Worm (Caenorhabditis elegans) whole organism, early embryonic: ENCODE results near the gene T06E6.10.

Experiments
- ceh-36 ChIP-seq: sonication (generic microtip); optimal IDR thresholded peaks from 2 replicates; lab custom pipeline; 2016; ENCODE audit warnings: missing genetic modification characterization, inconsistent platforms, missing compliant biosample characterization
- sea-1 ChIP-seq: fragments of 200-800 bp; sonication (Bioruptor generic); conservative IDR thresholded peaks from 2 replicates; pipeline ENCODE4 v1.3.6; 2022; ENCODE audit warnings: missing genetic modification characterization, missing compliant biosample characterization

DNA sequence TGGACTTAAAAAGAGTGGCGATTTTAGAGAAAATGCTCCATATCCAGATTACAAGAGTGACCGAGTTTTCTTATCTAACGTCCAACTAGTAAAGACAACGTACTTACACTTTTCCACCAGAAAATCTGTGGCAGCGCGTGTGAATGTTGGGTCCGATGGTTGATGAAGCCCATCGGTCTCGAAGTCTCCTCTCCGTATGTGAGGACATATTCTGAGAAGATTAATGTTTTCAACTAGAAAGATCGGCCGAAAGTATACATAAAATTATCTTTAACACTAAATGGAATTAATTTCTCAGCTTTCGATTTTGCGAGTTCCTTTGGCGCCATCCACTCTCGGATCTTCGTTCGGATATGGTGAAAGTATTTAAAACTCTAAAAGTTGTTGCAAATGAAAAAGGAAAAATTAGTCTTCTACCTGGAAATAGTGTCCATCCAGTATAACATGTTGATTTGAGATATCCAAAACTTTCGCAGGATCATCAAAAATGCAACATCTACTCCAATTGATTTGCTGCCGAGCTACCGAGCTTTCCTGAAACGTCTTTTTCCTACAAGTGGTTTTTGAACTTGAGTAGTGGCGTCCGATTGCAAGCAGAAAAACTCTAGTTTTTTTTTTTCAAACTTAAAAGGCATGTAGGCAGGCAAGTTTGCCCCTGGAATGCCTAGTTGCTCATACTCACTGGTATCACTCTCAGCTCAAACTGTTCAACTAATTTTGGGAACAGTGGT, 13.6 kb downstream of the T06E6.10 start:
- TF ChIP-seq sea-1 (GFP tag; lab: Robert Waterston, UW) (no peak), ceh-36 (tag; lab: Kevin White, UChicago) (no peak)
